Worm (Caenorhabditis elegans) whole organism, L4 larva: Measurements from ENCODE around the gene K10D2.5.
A peak's percentile ranks its signal among the peaks of the same experiment; 100 is the strongest.

Experiments
- Y75B8A.6 ChIP-seq: fragments of 200-800 bp; sonication (Bioruptor generic); IDR thresholded peaks from 2 replicates; pipeline ENCODE4 v1.3.6; 2022; ENCODE audit warnings: missing genetic modification reagents, missing genetic modification characterization, missing compliant biosample characterization
- ceh-32 ChIP-seq: sonication (generic microtip); optimal IDR thresholded peaks from 2 replicates; lab custom pipeline; 2016; ENCODE audit warnings: mild to moderate bottlenecking, missing genetic modification characterization, missing compliant biosample characterization; ENCODE audit not compliant: poor library complexity
- dpl-1 ChIP-seq: fragments of 150-350 bp; optimal IDR thresholded peaks from 2 replicates; lab custom pipeline; 2014; ENCODE audit warnings: missing biosample characterization, missing genetic modification reagents, missing genetic modification characterization
- gei-8 ChIP-seq: fragments of 200-800 bp; sonication (Bioruptor generic); optimal IDR thresholded peaks from 2 replicates; lab custom pipeline; 2018; ENCODE audit warnings: mild to moderate bottlenecking, missing genetic modification characterization, missing compliant biosample characterization
- lin-13 ChIP-seq: fragments of 150-350 bp; optimal IDR thresholded peaks from 2 replicates; lab custom pipeline; 2014; ENCODE audit warnings: missing biosample characterization, missing genetic modification reagents, missing genetic modification characterization
- madf-5 ChIP-seq, 2 experiments: fragments of 200-800 bp; sonication (Bioruptor generic); IDR thresholded peaks; 2 replicates each; pipeline ENCODE4 v1.3.6; 2022; ENCODE audit warnings: missing compliant biosample characterization in 2 of 2, missing genetic modification characterization in 2 of 2
- mdl-1 ChIP-seq, 2 experiments: fragments of 150-350 bp in 1 of 2; sonication (generic microtip) in 1 of 2; optimal IDR thresholded peaks; 2 replicates each; lab custom pipeline; 2014 to 2017; ENCODE audit warnings: missing biosample characterization in 2 of 2, missing genetic modification characterization in 2 of 2
- mxl-2 ChIP-seq: fragments of 200-800 bp; sonication (Bioruptor generic); conservative IDR thresholded peaks from 2 replicates; pipeline ENCODE4 v1.3.6; 2022; ENCODE audit warnings: missing genetic modification reagents, missing genetic modification characterization, missing compliant biosample characterization
- nhr-111 ChIP-seq: fragments of 200-800 bp; sonication (Bioruptor generic); optimal IDR thresholded peaks from 2 replicates; lab custom pipeline; 2018; ENCODE audit warnings: mild to moderate bottlenecking, missing genetic modification characterization, missing compliant biosample characterization
- nhr-237 ChIP-seq: sonication (generic microtip); optimal IDR thresholded peaks from 2 replicates; lab custom pipeline; 2017; ENCODE audit warnings: missing biosample characterization, missing genetic modification characterization
- nhr-25 ChIP-seq: sonication (generic microtip); optimal IDR thresholded peaks from 2 replicates; lab custom pipeline; 2017; ENCODE audit warnings: missing genetic modification characterization, mild to moderate bottlenecking, missing compliant biosample characterization, antibody characterized with exemption, moderate library complexity, borderline replicate concordance; ENCODE audit not compliant: insufficient read depth
- unc-130 ChIP-seq: sonication (generic microtip); optimal IDR thresholded peaks from 2 replicates; lab custom pipeline; 2016; ENCODE audit warnings: missing genetic modification reagents, missing genetic modification characterization, missing compliant biosample characterization
- unc-62 ChIP-seq, 3 experiments: fragments of 150-350 bp in 1 of 3; sonication (generic microtip); optimal IDR thresholded peaks in 2 of 3; peaks in 1 of 3; 1 replicate in 1 of 3; 2 replicates in 2 of 3; lab custom pipeline; 2014 to 2017; ENCODE audit warnings: missing biosample characterization in 3 of 3, missing genetic modification characterization in 3 of 3, missing genetic modification reagents in 3 of 3, missing genotype in 1 of 3
- zip-2 ChIP-seq: fragments of 150-350 bp; optimal IDR thresholded peaks from 2 replicates; lab custom pipeline; 2014; ENCODE audit warnings: missing biosample characterization, missing genetic modification characterization

- no peak for TF ChIP-seq nhr-111 (GFP tag; lab: Kevin White, UChicago)
- TF ChIP-seq gei-8: no peak
- TF ChIP-seq ceh-32 (tag; lab: Kevin White, UChicago): no peak
- no peak for TF ChIP-seq zip-2 (tag; lab: Kevin White, UChicago)
- TF ChIP-seq madf-5 (GFP tag; IDR thresholded peaks at IDR 0.05; lab: Robert Waterston, UW): no peak
- TF ChIP-seq mxl-2 (GFP tag; lab: Robert Waterston, UW): no peak
- TF ChIP-seq unc-130 (GFP tag; lab: Kevin White, UChicago): no peak
- no peak for TF ChIP-seq nhr-25 (tag; lab: Kevin White, UChicago)
- no peak for TF ChIP-seq mdl-1 (tag; optimal IDR thresholded peaks at IDR 0.05; lab: Kevin White, UChicago)
- no peak for TF ChIP-seq Y75B8A.6 (GFP tag; lab: Robert Waterston, UW)
- TF ChIP-seq nhr-237 (tag; lab: Kevin White, UChicago): no peak
- no peak for TF ChIP-seq dpl-1 (GFP tag; lab: Kevin White, UChicago)
- TF ChIP-seq lin-13 (GFP tag; lab: Kevin White, UChicago): no peak
- TF ChIP-seq unc-62 (GFP tag; optimal IDR thresholded peaks at IDR 0.05 in 1 of 2; lab: Kevin White, UChicago): peak in 1 of 2 experiments; percentile 5
- TF ChIP-seq unc-62 (tag; optimal IDR thresholded peaks at IDR 0.05; lab: Kevin White, UChicago): no peak
Measured at ce11 chrIII:5140559-5140958, 32.0 kb upstream of the K10D2.5 start.
